Worm (Caenorhabditis elegans): ENCODE data around the gene lias-1.

DNA sequence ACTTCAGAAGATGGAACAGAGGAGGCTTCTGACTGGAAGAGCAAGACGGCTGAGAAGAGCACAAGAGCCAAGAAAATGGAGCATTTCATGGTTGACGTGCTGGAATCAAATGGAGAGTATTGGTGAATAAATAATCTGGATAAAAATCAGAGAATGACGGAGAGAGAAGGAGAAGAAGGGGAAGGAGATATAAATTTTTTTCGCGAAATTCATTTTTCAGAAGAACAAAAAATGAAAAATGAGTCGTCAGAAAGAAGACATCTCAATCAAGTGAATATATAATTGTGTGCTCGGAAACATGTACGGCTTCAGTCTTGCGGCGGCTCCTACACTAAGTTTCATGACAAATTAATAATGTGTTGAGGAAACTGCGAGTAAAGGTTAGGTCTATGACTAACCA, 44.8 kb upstream of the lias-1 start, which contains the start of gene C54C6.5:
- TF ChIP-seq C38D4.7 (GFP tag; optimal IDR thresholded peaks at IDR 0.05): no peak
- no peak for TF ChIP-seq gmeb-2 (tag; optimal IDR thresholded peaks at IDR 0.05)
- TF ChIP-seq K02D7.2 (tag; optimal IDR thresholded peaks at IDR 0.05): no peak
- no peak for TF ChIP-seq ceh-9 (tag; optimal IDR thresholded peaks at IDR 0.05)
- TF ChIP-seq dmd-4 (tag; optimal IDR thresholded peaks at IDR 0.05; ENCODE audit: borderline replicate concordance): no peak
- TF ChIP-seq ceh-22 (tag; optimal IDR thresholded peaks at IDR 0.05): no peak
